Fruit fly (Drosophila melanogaster) whole organism, embryonic: ENCODE data around the gene CG43638.

Experiments
- ATbp ChIP-seq: fragments of 200-800 bp; sonication (Bioruptor generic); optimal IDR thresholded peaks from 2 replicates; lab custom pipeline; 2017; ENCODE audit warnings: missing biosample characterization, mild to moderate bottlenecking, missing genetic modification characterization, missing genetic modification reagents
- Adf1 ChIP-seq: fragments of 200-800 bp; sonication (Bioruptor generic); IDR thresholded peaks from 2 replicates; pipeline ENCODE4 v1.3.6; 2022; ENCODE audit warnings: missing biosample characterization, missing genetic modification characterization
- Antp ChIP-seq: fragments of 200-800 bp; sonication (Bioruptor generic); optimal IDR thresholded peaks from 3 replicates; lab custom pipeline; 2016; ENCODE audit warnings: missing biosample characterization, missing genetic modification characterization
- B-H2 ChIP-seq: fragments of 200-800 bp; sonication (Bioruptor generic); optimal IDR thresholded peaks from 2 replicates; lab custom pipeline; 2018; ENCODE audit warnings: missing biosample characterization, mild to moderate bottlenecking, missing genetic modification characterization
- Bteb2 ChIP-seq: fragments of 200-800 bp; sonication (Bioruptor generic); optimal IDR thresholded peaks from 2 replicates; lab custom pipeline; 2016; ENCODE audit warnings: missing biosample characterization, missing genetic modification characterization
- CG10431 ChIP-seq: fragments of 200-800 bp; sonication (Bioruptor generic); optimal IDR thresholded peaks from 3 replicates; lab custom pipeline; 2018; ENCODE audit warnings: missing biosample characterization, mild to moderate bottlenecking, missing genetic modification characterization
- CG10543 ChIP-seq: fragments of 200-800 bp; sonication (Bioruptor generic); optimal IDR thresholded peaks from 3 replicates; lab custom pipeline; 2017; ENCODE audit warnings: missing biosample characterization, mild to moderate bottlenecking, missing genetic modification characterization, moderate library complexity
- CG12155 ChIP-seq: fragments of 200-800 bp; sonication (Bioruptor generic); optimal IDR thresholded peaks from 3 replicates; lab custom pipeline; 2016; ENCODE audit warnings: missing biosample characterization, missing genetic modification characterization
- CG14965 ChIP-seq: fragments of 200-800 bp; sonication (Bioruptor generic); optimal IDR thresholded peaks from 2 replicates; lab custom pipeline; 2016; ENCODE audit warnings: missing biosample characterization, missing genetic modification characterization, borderline replicate concordance
- CG16813 ChIP-seq: fragments of 200-800 bp; sonication (Bioruptor generic); IDR thresholded peaks from 3 replicates; pipeline ENCODE4 v1.3.6; 2022; ENCODE audit warnings: missing biosample characterization, missing genetic modification characterization; ENCODE audit not compliant: partially characterized antibody
- CG17912 ChIP-seq: fragments of 200-800 bp; sonication (Bioruptor generic); optimal IDR thresholded peaks from 2 replicates; lab custom pipeline; 2018; ENCODE audit warnings: missing biosample characterization, mild to moderate bottlenecking, missing genetic modification characterization
- CG1792 ChIP-seq: fragments of 200-800 bp; sonication (Bioruptor generic); optimal IDR thresholded peaks from 2 replicates; lab custom pipeline; 2016; ENCODE audit warnings: missing biosample characterization, missing genetic modification characterization
- CG18262 ChIP-seq: fragments of 200-800 bp; optimal IDR thresholded peaks from 3 replicates; lab custom pipeline; 2019; ENCODE audit warnings: missing biosample characterization, mild to moderate bottlenecking, missing genetic modification characterization, moderate library complexity
- CG18764 ChIP-seq: fragments of 200-800 bp; sonication (Bioruptor generic); optimal IDR thresholded peaks from 3 replicates; lab custom pipeline; 2016; ENCODE audit warnings: missing biosample characterization, missing genetic modification characterization
- CG32767 ChIP-seq: fragments of 200-800 bp; sonication (Bioruptor generic); IDR thresholded peaks from 2 replicates; pipeline ENCODE4 v1.3.6; 2022; ENCODE audit warnings: missing biosample characterization, missing genetic modification characterization
- CG3847 ChIP-seq: fragments of 200-800 bp; sonication (Bioruptor generic); IDR thresholded peaks from 2 replicates; pipeline ENCODE4 v1.3.6; 2022; ENCODE audit warnings: missing biosample characterization, missing genetic modification characterization
- CG4360 ChIP-seq: fragments of 200-800 bp; sonication (Bioruptor generic); IDR thresholded peaks from 2 replicates; pipeline ENCODE4 v1.3.6; 2022; ENCODE audit warnings: missing biosample characterization, missing genetic modification characterization
- CG43689 ChIP-seq: fragments of 200-800 bp; sonication (Bioruptor generic); IDR thresholded peaks from 2 replicates; pipeline ENCODE4 v1.3.6; 2022; ENCODE audit warnings: missing biosample characterization, missing genetic modification characterization
- CG6254 ChIP-seq: fragments of 200-800 bp; sonication (Bioruptor generic); optimal IDR thresholded peaks from 3 replicates; lab custom pipeline; 2017; ENCODE audit warnings: mild to moderate bottlenecking, missing biosample characterization, missing genetic modification reagents, missing genetic modification characterization
- CG7357 ChIP-seq: fragments of 200-800 bp; sonication (Bioruptor generic); IDR thresholded peaks from 3 replicates; pipeline ENCODE4 v1.3.6; 2022; ENCODE audit warnings: missing biosample characterization, missing genetic modification characterization
- CG8478 ChIP-seq: fragments of >200 bp; optimal IDR thresholded peaks from 2 replicates; lab custom pipeline; 2018
- CG8924 ChIP-seq: fragments of 200-800 bp; optimal IDR thresholded peaks from 3 replicates; lab custom pipeline; 2019; ENCODE audit warnings: missing biosample characterization, mild to moderate bottlenecking, missing genetic modification characterization, moderate library complexity
- Dbx ChIP-seq: fragments of 200-800 bp; sonication (Bioruptor generic); IDR thresholded peaks from 3 replicates; pipeline ENCODE4 v1.3.6; 2022; ENCODE audit warnings: missing biosample characterization, missing genetic modification characterization
- Hr51 ChIP-seq, 2 experiments: fragments of 200-800 bp; sonication (Bioruptor generic); optimal IDR thresholded peaks; 2 replicates in 1 of 2; 3 replicates in 1 of 2; lab custom pipeline; 2016 to 2018; ENCODE audit warnings: missing biosample characterization in 2 of 2, missing genetic modification characterization in 2 of 2, mild to moderate bottlenecking in 1 of 2, moderate library complexity in 1 of 2
- Myb ChIP-seq: fragments of 200-800 bp; sonication (Bioruptor generic); optimal IDR thresholded peaks from 2 replicates; lab custom pipeline; 2016; ENCODE audit warnings: missing biosample characterization, missing genetic modification characterization
- PHDP ChIP-seq: fragments of 200-800 bp; sonication (Bioruptor generic); optimal IDR thresholded peaks from 3 replicates; lab custom pipeline; 2018; ENCODE audit warnings: missing biosample characterization, mild to moderate bottlenecking, missing genetic modification characterization, moderate library complexity
- Pdp1 ChIP-seq, 2 experiments: fragments of 200-800 bp; sonication (Bioruptor generic); optimal IDR thresholded peaks; 3 replicates each; lab custom pipeline; 2016; ENCODE audit warnings: missing biosample characterization in 2 of 2, missing genetic modification characterization in 2 of 2, mild to moderate bottlenecking in 1 of 2, moderate library complexity in 1 of 2
- Ptx1 ChIP-seq: fragments of 200-800 bp; sonication (Bioruptor generic); IDR thresholded peaks from 2 replicates; pipeline ENCODE4 v1.3.6; 2022; ENCODE audit warnings: missing biosample characterization, missing genetic modification characterization
- bcd ChIP-seq: fragments of 200-800 bp; sonication (Bioruptor generic); optimal IDR thresholded peaks from 2 replicates; lab custom pipeline; 2017; ENCODE audit warnings: missing biosample characterization, mild to moderate bottlenecking, missing genetic modification characterization
- cad ChIP-seq: fragments of >200 bp; optimal IDR thresholded peaks from 2 replicates; lab custom pipeline; 2017; ENCODE audit warnings: missing biosample characterization, missing genetic modification characterization
- caup ChIP-seq: fragments of 200-800 bp; sonication (Bioruptor generic); optimal IDR thresholded peaks from 3 replicates; lab custom pipeline; 2017; ENCODE audit warnings: missing biosample characterization, mild to moderate bottlenecking, missing genetic modification characterization, moderate library complexity; ENCODE audit not compliant: severe bottlenecking
- ci ChIP-seq: fragments of 200-800 bp; sonication (Bioruptor generic); IDR thresholded peaks from 3 replicates; pipeline ENCODE4 v1.3.6; 2022; ENCODE audit warnings: missing biosample characterization, missing genetic modification characterization
- ems ChIP-seq: fragments of 200-800 bp; sonication (Bioruptor generic); optimal IDR thresholded peaks from 3 replicates; lab custom pipeline; 2016; ENCODE audit warnings: missing biosample characterization, missing genetic modification characterization
- fd96Cb ChIP-seq: fragments of 200-800 bp; sonication (Bioruptor generic); optimal IDR thresholded peaks from 2 replicates; lab custom pipeline; 2018; ENCODE audit warnings: missing biosample characterization, mild to moderate bottlenecking, missing genetic modification characterization, moderate library complexity
- grau ChIP-seq: fragments of 200-800 bp; optimal IDR thresholded peaks from 3 replicates; lab custom pipeline; 2019; ENCODE audit warnings: missing biosample characterization, mild to moderate bottlenecking, missing genetic modification characterization, moderate library complexity
- kah ChIP-seq: fragments of 200-800 bp; sonication (Bioruptor generic); optimal IDR thresholded peaks from 2 replicates; lab custom pipeline; 2018; ENCODE audit warnings: missing biosample characterization, mild to moderate bottlenecking, missing genetic modification characterization
- lilli ChIP-seq: fragments of 200-800 bp; sonication (Bioruptor generic); optimal IDR thresholded peaks from 3 replicates; lab custom pipeline; 2016; ENCODE audit warnings: missing biosample characterization, missing genetic modification characterization
- lola ChIP-seq, 3 experiments: fragments of >200 bp in 2 of 3; fragments of 200-800 bp in 1 of 3; sonication (Bioruptor generic) in 1 of 3; optimal IDR thresholded peaks; 2 replicates each; lab custom pipeline; 2017 to 2019; ENCODE audit warnings: missing biosample characterization in 3 of 3, missing genetic modification characterization in 3 of 3, mild to moderate bottlenecking in 1 of 3, moderate library complexity in 1 of 3
- oc ChIP-seq: fragments of 200-800 bp; sonication (Bioruptor generic); optimal IDR thresholded peaks from 2 replicates; lab custom pipeline; 2018; ENCODE audit warnings: missing biosample characterization, mild to moderate bottlenecking, missing genetic modification characterization, moderate library complexity
- pb ChIP-seq: fragments of 200-800 bp; sonication (Bioruptor generic); optimal IDR thresholded peaks from 3 replicates; lab custom pipeline; 2016; ENCODE audit warnings: missing biosample characterization, missing genetic modification characterization
- pnt ChIP-seq: fragments of 200-800 bp; sonication (Bioruptor generic); optimal IDR thresholded peaks from 3 replicates; lab custom pipeline; 2016; ENCODE audit warnings: missing biosample characterization, missing genetic modification characterization
- salm ChIP-seq: fragments of 200-800 bp; sonication (Bioruptor generic); optimal IDR thresholded peaks from 2 replicates; lab custom pipeline; 2018; ENCODE audit warnings: missing biosample characterization, mild to moderate bottlenecking, missing genetic modification characterization
- sc ChIP-seq, 3 experiments: fragments of >200 bp in 2 of 3; fragments of 200-800 bp in 1 of 3; sonication (Bioruptor generic) in 1 of 3; optimal IDR thresholded peaks; 2 replicates in 2 of 3; 3 replicates in 1 of 3; lab custom pipeline; 2017; ENCODE audit warnings: mild to moderate bottlenecking in 1 of 3, missing biosample characterization in 1 of 3, missing genetic modification characterization in 1 of 3, missing genetic modification reagents in 1 of 3
- sens ChIP-seq: fragments of 200-800 bp; sonication (Bioruptor generic); peaks from one replicate; lab custom pipeline; 2016; ENCODE audit warnings: missing biosample characterization, missing genetic modification characterization
- sob ChIP-seq: fragments of 200-800 bp; sonication (Bioruptor generic); IDR thresholded peaks from 2 replicates; pipeline ENCODE4 v1.3.6; 2022; ENCODE audit warnings: missing biosample characterization, missing genetic modification characterization
- stwl ChIP-seq: fragments of 200-800 bp; sonication (Bioruptor generic); optimal IDR thresholded peaks from 3 replicates; lab custom pipeline; 2018; ENCODE audit warnings: missing biosample characterization, mild to moderate bottlenecking, missing genetic modification characterization, moderate library complexity
- tap ChIP-seq: fragments of 200-800 bp; optimal IDR thresholded peaks from 3 replicates; lab custom pipeline; 2019; ENCODE audit warnings: missing biosample characterization, mild to moderate bottlenecking, missing genetic modification characterization, moderate library complexity
- ttk ChIP-seq: fragments of 200-800 bp; sonication (Bioruptor generic); IDR thresholded peaks from 2 replicates; pipeline ENCODE4 v2.1.2; 2022; ENCODE audit warnings: missing biosample characterization, missing genetic modification characterization
- z ChIP-seq: fragments of 200-800 bp; sonication (Bioruptor generic); IDR thresholded peaks from 3 replicates; pipeline ENCODE4 v1.3.6; 2022; ENCODE audit warnings: missing biosample characterization, missing genetic modification characterization
- zfh1 ChIP-seq: fragments of 200-800 bp; sonication (Bioruptor generic); IDR thresholded peaks from 3 replicates; pipeline ENCODE4 v1.3.6; 2022; ENCODE audit warnings: missing biosample characterization, missing genetic modification characterization

The CG43638 gene

dm6 chr3L:12090184-12090897 is 46.0 kb downstream of the CG43638 start (continued):
- TF ChIP-seq CG10431 (GFP tag; lab: Kevin White, UChicago) (no peak), CG32767 (no peak), CG8478 (lab: Kevin White, UChicago) (no peak), PHDP (no peak), CG1792 (GFP tag; lab: Kevin White, UChicago) (no peak), lilli (GFP tag; lab: Kevin White, UChicago) (no peak), Adf1 (GFP tag; lab: Robert Waterston, UW) (no peak), CG4360 (GFP tag; lab: Robert Waterston, UW) (peak; percentile 99), sob (GFP tag; lab: Robert Waterston, UW) (no peak), Bteb2 (GFP tag; lab: Kevin White, UChicago) (no peak), Pdp1 (GFP tag; optimal IDR thresholded peaks at IDR 0.05; lab: Kevin White, UChicago) (peak in 1 of 2 experiments; percentile 23), ttk (GFP tag; lab: Robert Waterston, UW) (no peak), CG17912 (GFP tag; lab: Kevin White, UChicago) (no peak), ATbp (no peak), sens (GFP tag; lab: Kevin White, UChicago) (peak; percentile 44), Hr51 (GFP tag; optimal IDR thresholded peaks at IDR 0.05; lab: Kevin White, UChicago) (peak in 1 of 2 experiments; percentile 13), sc (optimal IDR thresholded peaks at IDR 0.05; lab: Kevin White, UChicago) (no peak), sc (GFP tag; optimal IDR thresholded peaks at IDR 0.05; lab: Kevin White, UChicago) (no peak), CG12155 (GFP tag; lab: Kevin White, UChicago) (no peak), CG7357 (GFP tag; lab: Robert Waterston, UW) (no peak), CG3847 (GFP tag; lab: Robert Waterston, UW) (no peak), Myb (GFP tag; lab: Kevin White, UChicago) (no peak), z (GFP tag; lab: Robert Waterston, UW) (no peak), lola (GFP tag; optimal IDR thresholded peaks at IDR 0.05; lab: Kevin White, UChicago) (no peak), ems (GFP tag; lab: Kevin White, UChicago) (no peak), kah (GFP tag; lab: Kevin White, UChicago) (no peak), tap (tag; lab: Kevin White, UChicago) (no peak), stwl (tag; lab: Kevin White, UChicago) (no peak), pb (GFP tag; lab: Kevin White, UChicago) (no peak), CG43689 (GFP tag; lab: Robert Waterston, UW) (no peak), CG18764 (GFP tag; lab: Kevin White, UChicago) (no peak), grau (tag; lab: Kevin White, UChicago) (no peak), Dbx (GFP tag; lab: Robert Waterston, UW) (no peak), cad (GFP tag; lab: Kevin White, UChicago) (no peak), fd96Cb (no peak), salm (tag; lab: Kevin White, UChicago) (no peak), Ptx1 (GFP tag; lab: Robert Waterston, UW) (no peak), CG16813 (GFP tag; lab: Robert Waterston, UW) (no peak), CG8924 (tag; lab: Kevin White, UChicago) (peak; percentile 15), B-H2 (GFP tag; lab: Kevin White, UChicago) (no peak), Antp (GFP tag; lab: Kevin White, UChicago) (no peak), bcd (GFP tag; lab: Kevin White, UChicago) (no peak), CG6254 (GFP tag; lab: Kevin White, UChicago) (no peak), pnt (no peak), CG14965 (GFP tag; lab: Kevin White, UChicago) (no peak), ci (GFP tag; lab: Robert Waterston, UW) (peak; percentile 64; the same call in 2 of the 3 replicates), zfh1 (GFP tag; lab: Robert Waterston, UW) (no peak), CG18262 (peak; percentile 94), oc (tag; lab: Kevin White, UChicago) (peak; percentile 93), caup (GFP tag; lab: Kevin White, UChicago) (no peak), CG10543 (GFP tag; lab: Kevin White, UChicago) (no peak)
